Fruit fly (Drosophila melanogaster): ENCODE data around the gene CG1572.
A peak's percentile ranks its signal among the peaks of the same experiment; 100 is the strongest.

CG1572 gene

dm6 chrX:11572270-11572914, 13.9 kb upstream of the CG1572 start, which contains the start of the genes Kmn1 and Reepl1:
TSS of gene Kmn1 (minus strand) at chrX:11572442.
TSS of gene Reepl1 (plus strand) at chrX:11572707.
- TF ChIP-seq Hr39 (GFP tag; optimal IDR thresholded peaks at IDR 0.05) (peak; percentile 7), CG7368 (GFP tag; optimal IDR thresholded peaks at IDR 0.05) (no peak)

- TF ChIP-seq salr (GFP tag; optimal IDR thresholded peaks at IDR 0.05), result no peak
- TF ChIP-seq Sox14 (GFP tag; optimal IDR thresholded peaks at IDR 0.05), result peak; percentile 11
- TF ChIP-seq CG8119 (GFP tag; IDR thresholded peaks at IDR 0.05), result peak; percentile 66; the same call in 1 of the 3 replicates
- TF ChIP-seq spab (GFP tag; optimal IDR thresholded peaks at IDR 0.05), result no peak
- peak; percentile 2 for TF ChIP-seq CG9139 (GFP tag; optimal IDR thresholded peaks at IDR 0.05)
- no peak for TF ChIP-seq Eip78C (GFP tag)
- peak; percentile 57; the same call in 1 of the 3 replicates for TF ChIP-seq CG6163 (GFP tag; IDR thresholded peaks at IDR 0.05)
- TF ChIP-seq CG15336 (GFP tag; IDR thresholded peaks at IDR 0.05), result peak; percentile 57
- TF ChIP-seq fd85E (GFP tag; optimal IDR thresholded peaks at IDR 0.05), result no peak
- TF ChIP-seq Blimp-1 (GFP tag; optimal IDR thresholded peaks at IDR 0.05), result no peak
- TF ChIP-seq achi (GFP tag; optimal IDR thresholded peaks at IDR 0.05), result peak; percentile 38
- TF ChIP-seq dsx (GFP tag; optimal IDR thresholded peaks at IDR 0.05; ENCODE audit: poor library complexity, severe bottlenecking), result no peak
- peak; percentile 10 for TF ChIP-seq CG31627 (GFP tag; optimal IDR thresholded peaks at IDR 0.05)
- TF ChIP-seq Sox15 (GFP tag; optimal IDR thresholded peaks at IDR 0.05), result peak; percentile 12
- TF ChIP-seq CG6276 (GFP tag; optimal IDR thresholded peaks at IDR 0.05), result no peak
- TF ChIP-seq eg (GFP tag; IDR thresholded peaks at IDR 0.05), result peak; percentile 38; the same call in 1 of the 3 replicates
- no peak for TF ChIP-seq Eip75B (GFP tag; optimal IDR thresholded peaks at IDR 0.05)
- TF ChIP-seq ss (GFP tag; optimal IDR thresholded peaks at IDR 0.05), result peak; percentile 64 to 70
- peak; percentile 31 for TF ChIP-seq CG32006 (GFP tag; optimal IDR thresholded peaks at IDR 0.05)
- peak; percentile 31 for TF ChIP-seq Ets96B (tag; optimal IDR thresholded peaks at IDR 0.05)
- TF ChIP-seq CG7368 (GFP tag; optimal IDR thresholded peaks at IDR 0.05), result no peak
- TF ChIP-seq lz (GFP tag; optimal IDR thresholded peaks at IDR 0.05), result peak; percentile 5
- TF ChIP-seq dac (GFP tag; optimal IDR thresholded peaks at IDR 0.05), result no peak
- TF ChIP-seq CG6854 (GFP tag; optimal IDR thresholded peaks at IDR 0.05), result peak; percentile 6
- TF ChIP-seq CG11902 (GFP tag; optimal IDR thresholded peaks at IDR 0.05), result peak; percentile 18
- TF ChIP-seq Gug (GFP tag; IDR thresholded peaks at IDR 0.05), result peak; percentile 18; the same call in 1 of the 2 replicates
- TF ChIP-seq pdm3 (GFP tag; optimal IDR thresholded peaks at IDR 0.05), result no peak
- TF ChIP-seq CG11762 (GFP tag; optimal IDR thresholded peaks at IDR 0.05; ENCODE audit: insufficient read depth), result no peak
- no peak for TF ChIP-seq CG11294 (GFP tag; IDR thresholded peaks at IDR 0.05)
- TF ChIP-seq Smox (GFP tag; optimal IDR thresholded peaks at IDR 0.05), result no peak
- TF ChIP-seq cyc (GFP tag; optimal IDR thresholded peaks at IDR 0.05), result peak; percentile 8
- TF ChIP-seq Hr38 (GFP tag; optimal IDR thresholded peaks at IDR 0.05), result no peak
- peak; percentile 51 for TF ChIP-seq CG10631 (GFP tag; optimal IDR thresholded peaks at IDR 0.05)
- peak; percentile 48 for TF ChIP-seq CG3032 (tag; optimal IDR thresholded peaks at IDR 0.05)
- TF ChIP-seq fd59A (GFP tag; optimal IDR thresholded peaks at IDR 0.05), result no peak
- TF ChIP-seq CG6808 (GFP tag; optimal IDR thresholded peaks at IDR 0.05), result peak; percentile 64
- peak; percentile 19 for TF ChIP-seq esn (GFP tag; optimal IDR thresholded peaks at IDR 0.05)
Measured at dm6 chrX:11569956-11570695, 11.7 kb upstream of the CG1572 start, which contains the start of the genes Polr2A and CG11699. TSS of gene Polr2A (minus strand) at chrX:11570326. TSS of gene CG11699 (plus strand) at chrX:11570621.

Measured in whole organism, prepupa.